Worm (Caenorhabditis elegans) whole organism, midembryonic: Measurements from ENCODE around the gene F09C6.10.

ENCODE experiments used
- cog-1 ChIP-seq: sonication (generic microtip); optimal IDR thresholded peaks from 2 replicates; lab custom pipeline; 2016; ENCODE audit warnings: missing genetic modification characterization, missing compliant biosample characterization
- flt-1 ChIP-seq: fragments of 200-800 bp; sonication (Bioruptor generic); IDR thresholded peaks from 2 replicates; pipeline ENCODE4 v1.3.6; 2022; ENCODE audit warnings: missing genetic modification characterization, missing compliant biosample characterization
- klf-2 ChIP-seq: fragments of 200-800 bp; sonication (Bioruptor generic); conservative IDR thresholded peaks from 2 replicates; pipeline ENCODE4 v1.3.6; 2022; ENCODE audit warnings: missing genetic modification reagents, missing genetic modification characterization, missing compliant biosample characterization
- med-1 ChIP-seq: sonication (generic microtip); optimal IDR thresholded peaks from 2 replicates; lab custom pipeline; 2017; ENCODE audit warnings: missing genetic modification characterization, mild to moderate bottlenecking, missing compliant biosample characterization, antibody characterized with exemption, missing genetic modification reagents; ENCODE audit not compliant: insufficient read depth

DNA sequence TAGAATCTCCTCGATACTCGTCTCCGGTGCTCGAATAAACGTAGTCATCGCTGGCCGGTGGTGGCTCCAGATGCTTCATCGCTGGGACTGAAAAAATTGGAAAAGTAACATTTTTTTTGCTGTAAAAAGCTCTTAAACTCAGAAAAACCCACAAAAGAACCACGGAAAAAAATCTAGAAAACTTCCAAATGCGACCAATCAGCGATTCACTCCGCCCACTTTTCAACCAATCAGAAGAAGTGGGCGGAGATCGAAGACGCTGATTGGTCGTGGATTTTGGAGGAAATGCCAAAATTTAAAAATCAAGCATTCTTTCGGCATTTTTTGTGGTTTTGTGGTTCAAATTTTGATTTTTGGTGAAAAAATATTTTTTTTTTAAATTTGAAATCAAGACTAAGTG lies 43.0 kb upstream of the F09C6.10 start:
- TF ChIP-seq med-1 (GFP tag; lab: Kevin White, UChicago): no peak
- no peak for TF ChIP-seq klf-2 (GFP tag; lab: Robert Waterston, UW)
- no peak for TF ChIP-seq flt-1 (GFP tag; lab: Robert Waterston, UW)
- TF ChIP-seq cog-1 (tag; lab: Kevin White, UChicago): no peak
